Worm (Caenorhabditis elegans) whole organism, L4 larva: Measurements from ENCODE around the gene B0416.11.
A peak's percentile ranks its signal among the peaks of the same experiment; 100 is the strongest.

Experiments
- F44E2.7 ChIP-seq: fragments of 200-800 bp; sonication (Bioruptor generic); IDR thresholded peaks from 2 replicates; pipeline ENCODE4 v2.1.2; 2022; ENCODE audit warnings: missing genetic modification characterization, missing compliant biosample characterization
- T20F7.1 ChIP-seq: fragments of 200-800 bp; sonication (Bioruptor generic); optimal IDR thresholded peaks from 2 replicates; lab custom pipeline; 2018; ENCODE audit warnings: mild to moderate bottlenecking, missing genetic modification characterization, missing compliant biosample characterization
- Y48G9A.11 ChIP-seq: fragments of 200-800 bp; sonication (Bioruptor generic); IDR thresholded peaks from 2 replicates; pipeline ENCODE4 v1.3.6; 2022; ENCODE audit warnings: missing genetic modification reagents, missing genetic modification characterization, missing compliant biosample characterization
- Y75B8A.6 ChIP-seq: fragments of 200-800 bp; sonication (Bioruptor generic); IDR thresholded peaks from 2 replicates; pipeline ENCODE4 v1.3.6; 2022; ENCODE audit warnings: missing genetic modification reagents, missing genetic modification characterization, missing compliant biosample characterization
- ZK337.2 ChIP-seq: fragments of 200-800 bp; sonication (Bioruptor generic); IDR thresholded peaks from 2 replicates; pipeline ENCODE4 v1.3.6; 2022; ENCODE audit warnings: missing genetic modification reagents, missing genetic modification characterization, missing compliant biosample characterization
- ZK546.5 ChIP-seq, 2 experiments: sonication (generic microtip); optimal IDR thresholded peaks; 2 replicates each; lab custom pipeline; 2017; ENCODE audit warnings: missing biosample characterization in 2 of 2, missing genetic modification characterization in 2 of 2
- aha-1 ChIP-seq: fragments of 150-350 bp; peaks from one replicate; lab custom pipeline; 2014; ENCODE audit warnings: missing biosample characterization, missing genetic modification characterization
- aly-2 ChIP-seq: sonication (generic microtip); optimal IDR thresholded peaks from 2 replicates; lab custom pipeline; 2018; ENCODE audit warnings: missing biosample characterization, missing genetic modification characterization
- ceh-44 ChIP-seq: fragments of 200-800 bp; sonication (Bioruptor generic); IDR thresholded peaks from 2 replicates; pipeline ENCODE4 v1.3.6; 2022; ENCODE audit warnings: missing genetic modification reagents, missing genetic modification characterization, missing compliant biosample characterization
- ceh-62 ChIP-seq: sonication (generic microtip); optimal IDR thresholded peaks from 2 replicates; lab custom pipeline; 2017; ENCODE audit warnings: missing biosample characterization, missing genetic modification characterization
- dpl-1 ChIP-seq: fragments of 150-350 bp; optimal IDR thresholded peaks from 2 replicates; lab custom pipeline; 2014; ENCODE audit warnings: missing biosample characterization, missing genetic modification reagents, missing genetic modification characterization
- dve-1 ChIP-seq: sonication (generic microtip); optimal IDR thresholded peaks from 2 replicates; lab custom pipeline; 2017; ENCODE audit warnings: antibody characterized with exemption, mild to moderate bottlenecking, missing genetic modification characterization, missing compliant biosample characterization; ENCODE audit not compliant: insufficient read depth
- gei-8 ChIP-seq: fragments of 200-800 bp; sonication (Bioruptor generic); optimal IDR thresholded peaks from 2 replicates; lab custom pipeline; 2018; ENCODE audit warnings: mild to moderate bottlenecking, missing genetic modification characterization, missing compliant biosample characterization
- lim-7 ChIP-seq: fragments of 200-800 bp; sonication (Bioruptor generic); IDR thresholded peaks from 2 replicates; pipeline ENCODE4 v1.3.6; 2022; ENCODE audit warnings: missing genetic modification characterization, missing compliant biosample characterization
- lin-1 ChIP-seq: fragments of 200-800 bp; sonication (Bioruptor generic); IDR thresholded peaks from 2 replicates; pipeline ENCODE4 v1.3.6; 2022; ENCODE audit warnings: missing genetic modification reagents, missing genetic modification characterization, missing compliant biosample characterization
- lin-13 ChIP-seq: fragments of 150-350 bp; optimal IDR thresholded peaks from 2 replicates; lab custom pipeline; 2014; ENCODE audit warnings: missing biosample characterization, missing genetic modification reagents, missing genetic modification characterization
- lin-15B ChIP-seq: fragments of 150-350 bp; sonication (generic microtip); optimal IDR thresholded peaks from 3 replicates; lab custom pipeline; 2014; ENCODE audit warnings: missing biosample characterization, missing genetic modification characterization
- lin-38 ChIP-seq: fragments of 200-800 bp; sonication (Bioruptor generic); IDR thresholded peaks from 2 replicates; pipeline ENCODE4 v1.3.6; 2022; ENCODE audit warnings: missing genetic modification reagents, missing genetic modification characterization, missing compliant biosample characterization
- lin-39 ChIP-seq: fragments of 150-350 bp; optimal IDR thresholded peaks from 2 replicates; lab custom pipeline; 2014; ENCODE audit warnings: missing biosample characterization, missing genetic modification reagents, missing genetic modification characterization
- madf-9 ChIP-seq: fragments of 200-800 bp; sonication (Bioruptor generic); conservative IDR thresholded peaks from 2 replicates; pipeline ENCODE4 v1.3.6; 2022; ENCODE audit warnings: missing genetic modification reagents, missing genetic modification characterization, missing compliant biosample characterization
- mdt-29 ChIP-seq: fragments of 200-800 bp; sonication (Bioruptor generic); IDR thresholded peaks from 2 replicates; pipeline ENCODE4 v1.3.6; 2022; ENCODE audit warnings: missing genetic modification reagents, missing genetic modification characterization, missing compliant biosample characterization
- nhr-28 ChIP-seq: fragments of 150-350 bp; optimal IDR thresholded peaks from 2 replicates; lab custom pipeline; 2014; ENCODE audit warnings: missing biosample characterization, missing genetic modification characterization
- nhr-41 ChIP-seq: fragments of 200-800 bp; sonication (Bioruptor generic); IDR thresholded peaks from 2 replicates; pipeline ENCODE4 v1.3.6; 2022; ENCODE audit warnings: missing genetic modification reagents, missing genetic modification characterization, missing compliant biosample characterization
- nhr-48 ChIP-seq: sonication (generic microtip); optimal IDR thresholded peaks from 2 replicates; lab custom pipeline; 2016; ENCODE audit warnings: mild to moderate bottlenecking, missing genetic modification characterization, missing compliant biosample characterization
- nhr-77 ChIP-seq: fragments of 150-350 bp; optimal IDR thresholded peaks from 2 replicates; lab custom pipeline; 2014; ENCODE audit warnings: missing biosample characterization, missing genetic modification characterization
- pha-4 ChIP-seq, 2 experiments: fragments of 150-350 bp in 1 of 2; fragments of 200-800 bp in 1 of 2; sonication (Bioruptor generic) in 1 of 2; IDR thresholded peaks in 1 of 2; optimal IDR thresholded peaks in 1 of 2; 2 replicates each; pipeline versions ENCODE4 v1.3.6 to Lab custom; 2014 to 2022; ENCODE audit warnings: missing genetic modification characterization in 2 of 2, missing genetic modification reagents in 2 of 2, missing biosample characterization in 1 of 2, missing compliant biosample characterization in 1 of 2
- php-3 ChIP-seq: fragments of 200-800 bp; sonication (Bioruptor generic); IDR thresholded peaks from 2 replicates; pipeline ENCODE4 v1.3.6; 2022; ENCODE audit warnings: missing genetic modification reagents, missing genetic modification characterization, missing compliant biosample characterization
- saeg-2 ChIP-seq: fragments of 200-800 bp; sonication (Bioruptor generic); IDR thresholded peaks from 2 replicates; pipeline ENCODE4 v1.3.6; 2022; ENCODE audit warnings: missing genetic modification reagents, missing genetic modification characterization, missing compliant biosample characterization
- sdz-12 ChIP-seq: fragments of 200-800 bp; sonication (Bioruptor generic); optimal IDR thresholded peaks from 2 replicates; lab custom pipeline; 2018; ENCODE audit warnings: mild to moderate bottlenecking, missing genetic modification characterization, missing compliant biosample characterization
- set-16 ChIP-seq: fragments of 200-800 bp; sonication (Bioruptor generic); IDR thresholded peaks from 2 replicates; pipeline ENCODE4 v1.3.6; 2022; ENCODE audit warnings: missing genetic modification reagents, missing genetic modification characterization, missing compliant biosample characterization
- skn-1 ChIP-seq: fragments of 150-350 bp; optimal IDR thresholded peaks from 2 replicates; lab custom pipeline; 2014; ENCODE audit warnings: missing biosample characterization, missing genetic modification characterization
- snpc-1.2 ChIP-seq: fragments of 200-800 bp; sonication (Bioruptor generic); IDR thresholded peaks from 2 replicates; pipeline ENCODE4 v1.3.6; 2022; ENCODE audit warnings: missing genetic modification reagents, missing genetic modification characterization, missing compliant biosample characterization
- spr-1 ChIP-seq: sonication (generic microtip); optimal IDR thresholded peaks from 2 replicates; lab custom pipeline; 2016; ENCODE audit warnings: mild to moderate bottlenecking, missing genetic modification characterization, missing compliant biosample characterization
- tra-1 ChIP-seq: fragments of 200-800 bp; sonication (Bioruptor generic); IDR thresholded peaks from 2 replicates; pipeline ENCODE4 v1.3.6; 2022; ENCODE audit warnings: missing genetic modification reagents, missing genetic modification characterization, missing compliant biosample characterization
- unc-130 ChIP-seq: sonication (generic microtip); optimal IDR thresholded peaks from 2 replicates; lab custom pipeline; 2016; ENCODE audit warnings: missing genetic modification reagents, missing genetic modification characterization, missing compliant biosample characterization
- unc-62 ChIP-seq, 3 experiments: fragments of 150-350 bp in 1 of 3; sonication (generic microtip); optimal IDR thresholded peaks in 2 of 3; peaks in 1 of 3; 1 replicate in 1 of 3; 2 replicates in 2 of 3; lab custom pipeline; 2014 to 2017; ENCODE audit warnings: missing biosample characterization in 3 of 3, missing genetic modification characterization in 3 of 3, missing genetic modification reagents in 3 of 3, missing genotype in 1 of 3
- vab-7 ChIP-seq: fragments of 200-800 bp; sonication (Bioruptor generic); IDR thresholded peaks from 2 replicates; pipeline ENCODE4 v1.3.6; 2022; ENCODE audit warnings: missing genetic modification reagents, missing genetic modification characterization, missing compliant biosample characterization
- zag-1 ChIP-seq: fragments of 150-350 bp; optimal IDR thresholded peaks from 2 replicates; lab custom pipeline; 2014; ENCODE audit warnings: missing biosample characterization, missing genetic modification characterization
- zfp-2 ChIP-seq: sonication (generic microtip); optimal IDR thresholded peaks from 2 replicates; lab custom pipeline; 2016; ENCODE audit warnings: mild to moderate bottlenecking, missing genetic modification characterization, missing compliant biosample characterization
- zfp-3 ChIP-seq: fragments of 200-800 bp; sonication (Bioruptor generic); conservative IDR thresholded peaks from 2 replicates; pipeline ENCODE4 v1.3.6; 2022; ENCODE audit warnings: missing genetic modification reagents, missing genetic modification characterization, missing compliant biosample characterization
- zip-11 ChIP-seq: fragments of 200-800 bp; sonication (Bioruptor generic); IDR thresholded peaks from 2 replicates; pipeline ENCODE4 v1.3.6; 2022; ENCODE audit warnings: missing genetic modification characterization, missing compliant biosample characterization
- zip-2 ChIP-seq: fragments of 150-350 bp; optimal IDR thresholded peaks from 2 replicates; lab custom pipeline; 2014; ENCODE audit warnings: missing biosample characterization, missing genetic modification characterization

B0416.11 gene

ce11 chrX:9264636-9265035 lies 18.3 kb downstream of the B0416.11 start (continued):
- TF ChIP-seq php-3 (peak; percentile 98), spr-1 (no peak), sdz-12 (no peak), zag-1 (tag; lab: Kevin White, UChicago) (no peak), zfp-2 (no peak), unc-130 (GFP tag; lab: Kevin White, UChicago) (no peak), nhr-41 (no peak), dpl-1 (GFP tag; lab: Kevin White, UChicago) (no peak), tra-1 (GFP tag; lab: Robert Waterston, UW) (peak; percentile 76), vab-7 (no peak), lin-13 (GFP tag; lab: Kevin White, UChicago) (peak; percentile 17), saeg-2 (GFP tag; lab: Robert Waterston, UW) (0 out of 2 replicates have a peak, but pooled peaks have one; percentile 20), T20F7.1 (GFP tag; lab: Kevin White, UChicago) (peak; percentile 8), madf-9 (0 out of 2 replicates have a peak, but pooled peaks have one; percentile 27), F44E2.7 (no peak), lin-38 (GFP tag; lab: Robert Waterston, UW) (peak; percentile 29; the same call in 1 of the 2 replicates), ZK337.2 (GFP tag; lab: Robert Waterston, UW) (no peak), lim-7 (peak; percentile 37; the same call in 1 of the 2 replicates), dve-1 (tag; lab: Kevin White, UChicago) (peak; percentile 90), lin-1 (peak; percentile 72), ceh-62 (tag; lab: Kevin White, UChicago) (no peak), zip-11 (GFP tag; lab: Robert Waterston, UW) (no peak), skn-1 (no peak), ceh-44 (GFP tag; lab: Robert Waterston, UW) (no peak), lin-15B (no peak), Y48G9A.11 (GFP tag; lab: Robert Waterston, UW) (no peak), pha-4 (GFP tag; IDR thresholded peaks at IDR 0.05; lab: Robert Waterston, UW) (peak; percentile 56; the same call in 1 of the 2 replicates), pha-4 (tag; optimal IDR thresholded peaks at IDR 0.05; lab: Kevin White, UChicago) (no peak), nhr-28 (tag; lab: Kevin White, UChicago) (peak; percentile 79), zip-2 (tag; lab: Kevin White, UChicago) (peak; percentile 16), aly-2 (tag; lab: Kevin White, UChicago) (no peak), gei-8 (GFP tag; lab: Kevin White, UChicago) (no peak), mdt-29 (peak; percentile 55; the same call in 1 of the 2 replicates), ZK546.5 (tag; optimal IDR thresholded peaks at IDR 0.05; lab: Kevin White, UChicago) (no peak), nhr-77 (peak; percentile 77), Y75B8A.6 (GFP tag; lab: Robert Waterston, UW) (no peak), unc-62 (GFP tag; optimal IDR thresholded peaks at IDR 0.05 in 1 of 2; lab: Kevin White, UChicago) (peak in 1 of 2 experiments; percentile 86), unc-62 (tag; optimal IDR thresholded peaks at IDR 0.05; lab: Kevin White, UChicago) (no peak), nhr-48 (peak; percentile 32), zfp-3 (GFP tag; lab: Robert Waterston, UW) (0 out of 2 replicates have a peak, but pooled peaks have one; percentile 38), aha-1 (peak; percentile 82), lin-39 (no peak), set-16 (GFP tag; lab: Robert Waterston, UW) (no peak; the same call in 1 of the 2 replicates)

ce11 chrX:9264231-9264630 lies 18.7 kb downstream of the B0416.11 start, which contains the start of gene F18G5.6:
F18G5.6 (minus strand) TSS chrX:9264331.
- TF ChIP-seq snpc-1.2 (GFP tag; lab: Robert Waterston, UW): no peak
- 0 out of 2 replicates have a peak, but pooled peaks have one; percentile 12 for TF ChIP-seq lim-7
- TF ChIP-seq, all 104 proteins: peak for 1
